Worm (Caenorhabditis elegans): ENCODE measurements around the gene npr-41.

DNA sequence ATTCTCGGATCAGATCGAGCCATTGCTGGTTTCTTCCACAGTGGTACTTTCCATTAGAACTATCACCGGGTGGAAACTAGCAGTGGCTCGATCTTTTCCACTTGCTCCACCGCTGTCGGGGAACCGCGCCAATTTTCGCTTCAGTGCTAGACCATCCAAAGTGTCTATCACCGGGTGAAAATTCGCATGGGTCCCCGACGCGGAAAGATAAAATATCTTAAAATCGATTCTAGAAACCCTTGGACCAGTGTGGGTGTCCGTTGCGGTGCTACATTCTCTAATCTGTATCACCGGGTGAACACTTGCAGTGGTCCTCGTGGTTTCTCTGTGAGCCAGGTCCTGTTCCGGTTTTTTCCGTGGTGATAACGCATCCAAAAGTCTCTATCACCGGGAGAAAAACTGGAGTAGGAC lies 27.1 kb downstream of the npr-41 start:
- TF ChIP-seq lin-39 (tag; optimal IDR thresholded peaks at IDR 0.05) (no peak), nhr-77 (tag; optimal IDR thresholded peaks at IDR 0.05) (no peak), crh-2 (tag; optimal IDR thresholded peaks at IDR 0.05) (no peak), ceh-82 (tag; optimal IDR thresholded peaks at IDR 0.05) (no peak), nhr-25 (tag; optimal IDR thresholded peaks at IDR 0.05) (no peak), unc-62 (GFP tag; optimal IDR thresholded peaks at IDR 0.05) (no peak), nhr-129 (tag; optimal IDR thresholded peaks at IDR 0.05) (no peak), dmd-4 (tag; optimal IDR thresholded peaks at IDR 0.05) (no peak), skn-1 (tag; optimal IDR thresholded peaks at IDR 0.05) (no peak), snpc-4 (tag; optimal IDR thresholded peaks at IDR 0.05) (no peak), aly-2 (tag; optimal IDR thresholded peaks at IDR 0.05) (no peak), alr-1 (tag; optimal IDR thresholded peaks at IDR 0.05) (no peak), fos-1 (tag; optimal IDR thresholded peaks at IDR 0.05) (no peak)

All from whole organism, L2 larva.